Worm (Caenorhabditis elegans): ENCODE data around the gene cyp-33C5.

DNA sequence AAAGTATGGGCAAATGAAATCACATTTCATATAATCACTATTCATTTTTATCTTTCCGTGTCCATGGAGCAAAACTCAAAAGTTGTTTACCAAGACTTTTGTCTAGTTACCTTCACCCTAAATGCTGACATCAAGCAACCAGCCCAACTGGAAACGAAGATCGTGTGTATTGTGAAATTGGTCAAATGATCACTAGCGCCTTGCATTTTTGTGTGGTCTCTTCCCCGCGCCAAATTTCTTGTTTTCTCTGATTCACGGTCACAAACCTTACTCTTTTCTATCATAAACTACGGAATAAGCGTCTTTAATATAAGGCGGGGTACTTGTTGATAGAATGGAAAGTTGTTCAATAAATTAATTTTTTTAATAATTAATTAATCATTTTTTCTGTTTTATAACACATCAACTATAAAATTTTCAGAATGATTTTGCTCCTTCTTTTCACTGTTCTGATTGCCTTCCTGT is 5.4 kb downstream of the cyp-33C5 start, which contains the start of gene cyp-33C7:
- no peak for TF ChIP-seq ZK185.1 (tag; optimal IDR thresholded peaks at IDR 0.05; ENCODE audit: poor library complexity, severe bottlenecking)
- no peak for TF ChIP-seq somi-1 (GFP tag; optimal IDR thresholded peaks at IDR 0.05)
- no peak for TF ChIP-seq attf-3 (GFP tag; conservative IDR thresholded peaks at IDR 0.05)
- TF ChIP-seq lin-26 (GFP tag; IDR thresholded peaks at IDR 0.05): no peak

Measured in whole organism, young adult.